Worm (Caenorhabditis elegans): ENCODE measurements around the gene gpa-1.

Gene gpa-1

ce11 chrV:11182925-11183324 lies 5.4 kb upstream of the gpa-1 start, which contains the start of gene cnc-10:
TSS of gene cnc-10 (plus strand) at chrV:11183225.
- TF ChIP-seq lin-14 (GFP tag; optimal IDR thresholded peaks at IDR 0.05), result peak; percentile 11
- no peak for TF ChIP-seq F16B12.6 (tag; optimal IDR thresholded peaks at IDR 0.05)
- TF ChIP-seq nhr-47 (tag; optimal IDR thresholded peaks at IDR 0.05), result no peak
- no peak for TF ChIP-seq efl-3 (GFP tag; optimal IDR thresholded peaks at IDR 0.05)
- TF ChIP-seq nhr-20 (tag; optimal IDR thresholded peaks at IDR 0.05), result no peak
- peak; percentile 16 for TF ChIP-seq snu-23 (GFP tag; optimal IDR thresholded peaks at IDR 0.05)
- peak in 1 of 6 experiments; percentile 18 for TF ChIP-seq elt-3 (tag; optimal IDR thresholded peaks at IDR 0.05)
- no peak for TF ChIP-seq nhr-77 (tag; optimal IDR thresholded peaks at IDR 0.05)
- no peak for TF ChIP-seq ceh-90 (tag; optimal IDR thresholded peaks at IDR 0.05)
- peak; percentile 42 for TF ChIP-seq blmp-1 (tag; optimal IDR thresholded peaks at IDR 0.05)

- no peak for TF ChIP-seq efl-1 (optimal IDR thresholded peaks at IDR 0.05)
- TF ChIP-seq efl-1 (GFP tag; optimal IDR thresholded peaks at IDR 0.05 in 1 of 2), result peak in 1 of 2 experiments; percentile 8
- TF ChIP-seq rnt-1 (tag; optimal IDR thresholded peaks at IDR 0.05), result no peak
- TF ChIP-seq mab-9 (GFP tag; IDR thresholded peaks at IDR 0.05), result no peak
- TF ChIP-seq nhr-20 (tag; optimal IDR thresholded peaks at IDR 0.05), result peak; percentile 24
- peak; percentile 89 for TF ChIP-seq nhr-85 (tag)
- TF ChIP-seq elt-2 (tag; optimal IDR thresholded peaks at IDR 0.05), result no peak
- no peak for TF ChIP-seq C04F5.9 (tag; optimal IDR thresholded peaks at IDR 0.05)
- TF ChIP-seq ces-1 (GFP tag; optimal IDR thresholded peaks at IDR 0.05), result no peak
- TF ChIP-seq elt-3 (tag; optimal IDR thresholded peaks at IDR 0.05), result peak in 1 of 6 experiments; percentile 3
- peak; percentile 51 for TF ChIP-seq lin-14 (GFP tag; optimal IDR thresholded peaks at IDR 0.05)
Observed at ce11 chrV:11180951-11181350, 3.5 kb upstream of the gpa-1 start.

- TF ChIP-seq snu-23 (GFP tag; optimal IDR thresholded peaks at IDR 0.05) (peak; percentile 60), elt-3 (tag; optimal IDR thresholded peaks at IDR 0.05) (peak in 4 of 6 experiments; percentile 16 to 55 (median 40)), snpc-4 (tag; optimal IDR thresholded peaks at IDR 0.05) (peak; percentile 97), nhr-20 (tag; optimal IDR thresholded peaks at IDR 0.05) (peak; percentile 74), nhr-47 (tag; optimal IDR thresholded peaks at IDR 0.05) (peak; percentile 76), nhr-19 (GFP tag; conservative IDR thresholded peaks at IDR 0.05) (peak; percentile 88), lin-39 (tag; optimal IDR thresholded peaks at IDR 0.05) (peak; percentile 17), nhr-90 (tag; optimal IDR thresholded peaks at IDR 0.05; ENCODE audit: poor library complexity) (peak; percentile 82), grh-1 (GFP tag; IDR thresholded peaks at IDR 0.05) (peak; percentile 46), swsn-7 (tag; optimal IDR thresholded peaks at IDR 0.05) (peak; percentile 65), lin-35 (GFP tag; optimal IDR thresholded peaks at IDR 0.05) (peak in 1 of 2 experiments; percentile 29), efl-1 (optimal IDR thresholded peaks at IDR 0.05) (peak in 1 of 2 experiments; percentile 17), efl-1 (GFP tag; optimal IDR thresholded peaks at IDR 0.05 in 1 of 2) (peak in 1 of 2 experiments; percentile 85), nhr-77 (tag; optimal IDR thresholded peaks at IDR 0.05) (peak; percentile 13), lin-13 (GFP tag; optimal IDR thresholded peaks at IDR 0.05) (peak; percentile 32), mdl-1 (tag; optimal IDR thresholded peaks at IDR 0.05) (peak in 1 of 2 experiments; percentile 16), lin-14 (GFP tag; optimal IDR thresholded peaks at IDR 0.05) (peak; percentile 64), xbp-1 (tag; optimal IDR thresholded peaks at IDR 0.05) (peak; percentile 10), elt-2 (tag; optimal IDR thresholded peaks at IDR 0.05) (peak; percentile 93), rnt-1 (tag; optimal IDR thresholded peaks at IDR 0.05) (peak; percentile 82), ceh-88 (GFP tag; IDR thresholded peaks at IDR 0.05) (0 out of 2 replicates have a peak, but pooled peaks have one; percentile 2), lsy-2 (tag; optimal IDR thresholded peaks at IDR 0.05) (peak in 1 of 2 experiments; percentile 11), nhr-85 (tag) (peak; percentile 86), nhr-71 (tag; optimal IDR thresholded peaks at IDR 0.05) (peak; percentile 82)
Observed at ce11 chrV:11176693-11177304, 678 bp downstream of the gpa-1 start.

- TF ChIP-seq efl-1 (optimal IDR thresholded peaks at IDR 0.05) (peak in 1 of 2 experiments; percentile 19), efl-1 (GFP tag; optimal IDR thresholded peaks at IDR 0.05 in 1 of 2) (peak in 1 of 2 experiments; percentile 72), nhr-77 (tag; optimal IDR thresholded peaks at IDR 0.05) (peak; percentile 21), rnt-1 (tag; optimal IDR thresholded peaks at IDR 0.05) (peak; percentile 60), grh-1 (GFP tag; IDR thresholded peaks at IDR 0.05) (peak; percentile 68), nhr-47 (tag; optimal IDR thresholded peaks at IDR 0.05) (peak; percentile 39), nhr-71 (tag; optimal IDR thresholded peaks at IDR 0.05) (peak; percentile 69), elt-2 (tag; optimal IDR thresholded peaks at IDR 0.05) (peak; percentile 56), swsn-7 (tag; optimal IDR thresholded peaks at IDR 0.05) (peak; percentile 47), nhr-19 (GFP tag; conservative IDR thresholded peaks at IDR 0.05) (peak; percentile 71), lsy-2 (tag; optimal IDR thresholded peaks at IDR 0.05) (peak in 1 of 2 experiments; percentile 6), nhr-90 (tag; optimal IDR thresholded peaks at IDR 0.05; ENCODE audit: poor library complexity) (peak; percentile 67), snpc-4 (tag; optimal IDR thresholded peaks at IDR 0.05) (peak; percentile 96), nhr-20 (tag; optimal IDR thresholded peaks at IDR 0.05) (peak; percentile 59), lin-14 (GFP tag; optimal IDR thresholded peaks at IDR 0.05) (peak; percentile 32), nhr-85 (tag) (peak; percentile 83), snu-23 (GFP tag; optimal IDR thresholded peaks at IDR 0.05) (peak; percentile 32)
Observed at ce11 chrV:11175336-11175938, 2.0 kb downstream of the gpa-1 start.

Measured in whole organism, L1 larva.